Fruit fly (Drosophila melanogaster): ENCODE results near the gene Mfe2.

DNA sequence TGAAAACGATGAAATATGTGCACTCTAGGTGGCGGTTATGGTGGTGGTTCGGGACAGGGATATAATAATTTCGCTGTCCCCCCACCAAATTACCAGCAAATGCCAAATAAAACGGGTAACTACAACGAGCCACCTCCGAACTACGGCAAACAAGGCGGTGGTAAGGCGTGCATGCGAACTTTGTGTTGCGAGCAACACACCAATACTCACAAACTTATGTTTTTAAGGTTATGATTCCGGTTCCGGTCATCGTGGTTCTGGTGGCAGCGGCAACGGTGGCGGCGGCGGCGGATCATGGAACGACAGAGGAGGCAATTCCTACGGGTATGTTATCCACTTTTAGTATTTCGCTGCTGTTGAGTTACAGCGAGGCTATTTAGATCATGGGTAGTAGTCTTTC lies 18.2 kb downstream of the Mfe2 start:
- TF ChIP-seq CG34406 (GFP tag; optimal IDR thresholded peaks at IDR 0.05) (no peak), achi (GFP tag; optimal IDR thresholded peaks at IDR 0.05) (no peak), salr (GFP tag; optimal IDR thresholded peaks at IDR 0.05) (no peak), CG6854 (GFP tag; optimal IDR thresholded peaks at IDR 0.05) (no peak), Gug (GFP tag; IDR thresholded peaks at IDR 0.05) (no peak), Met (GFP tag; optimal IDR thresholded peaks at IDR 0.05) (no peak), CG6163 (GFP tag; IDR thresholded peaks at IDR 0.05) (no peak)
